Worm (Caenorhabditis elegans) whole organism, early embryonic: Measurements from ENCODE around the gene col-163.
"Not testable (repeated sequence)": the region's sequence is repeated elsewhere in the genome, so short reads cannot be mapped to it uniquely, and the experiment has no call there.

ENCODE experiments used
- B0310.2 ChIP-seq: sonication (generic microtip); optimal IDR thresholded peaks from 2 replicates; lab custom pipeline; 2016; ENCODE audit warnings: mild to moderate bottlenecking, missing genetic modification characterization, missing compliant biosample characterization
- F13C5.2 ChIP-seq: sonication (generic microtip); optimal IDR thresholded peaks from 2 replicates; lab custom pipeline; 2017; ENCODE audit warnings: mild to moderate bottlenecking, missing genetic modification characterization, inconsistent platforms, missing compliant biosample characterization
- aly-1 ChIP-seq: sonication (generic microtip); optimal IDR thresholded peaks from 2 replicates; lab custom pipeline; 2016; ENCODE audit warnings: missing genetic modification characterization, missing compliant biosample characterization
- ama-1 ChIP-seq: fragments of 150-350 bp; optimal IDR thresholded peaks from 2 replicates; lab custom pipeline; 2014
- ceh-13 ChIP-seq: fragments of 200-800 bp; sonication (Bioruptor generic); optimal IDR thresholded peaks from 2 replicates; lab custom pipeline; 2018; ENCODE audit warnings: mild to moderate bottlenecking, missing genetic modification characterization, missing compliant biosample characterization
- ceh-36 ChIP-seq: sonication (generic microtip); optimal IDR thresholded peaks from 2 replicates; lab custom pipeline; 2016; ENCODE audit warnings: missing genetic modification characterization, inconsistent platforms, missing compliant biosample characterization
- ets-7 ChIP-seq: sonication (generic microtip); optimal IDR thresholded peaks from 2 replicates; lab custom pipeline; 2016; ENCODE audit warnings: missing genotype, missing genetic modification characterization, missing compliant biosample characterization
- flt-1 ChIP-seq: fragments of 200-800 bp; sonication (Bioruptor generic); IDR thresholded peaks from 2 replicates; pipeline ENCODE4 v1.3.6; 2022; ENCODE audit warnings: missing genetic modification characterization, missing compliant biosample characterization
- hmbx-1 ChIP-seq: sonication (generic microtip); optimal IDR thresholded peaks from 2 replicates; lab custom pipeline; 2016; ENCODE audit warnings: mild to moderate bottlenecking, missing genetic modification characterization, missing compliant biosample characterization
- hmg-4 ChIP-seq: fragments of 200-800 bp; sonication (Bioruptor generic); optimal IDR thresholded peaks from 2 replicates; lab custom pipeline; 2018; ENCODE audit warnings: mild to moderate bottlenecking, missing genetic modification characterization, missing compliant biosample characterization
- hnd-1 ChIP-seq: sonication (generic microtip); optimal IDR thresholded peaks from 2 replicates; lab custom pipeline; 2016; ENCODE audit warnings: missing genetic modification characterization, missing compliant biosample characterization
- pes-1 ChIP-seq: fragments of 200-800 bp; sonication (Bioruptor generic); IDR thresholded peaks from 2 replicates; pipeline ENCODE4 v1.3.6; 2022; ENCODE audit warnings: missing genetic modification reagents, missing genetic modification characterization, missing compliant biosample characterization
- scrt-1 ChIP-seq: fragments of 200-800 bp; sonication (Bioruptor generic); IDR thresholded peaks from 2 replicates; pipeline ENCODE4 v1.3.6; 2022; ENCODE audit warnings: missing genetic modification characterization, missing compliant biosample characterization
- sea-1 ChIP-seq: fragments of 200-800 bp; sonication (Bioruptor generic); conservative IDR thresholded peaks from 2 replicates; pipeline ENCODE4 v1.3.6; 2022; ENCODE audit warnings: missing genetic modification characterization, missing compliant biosample characterization
- tbx-11 ChIP-seq: fragments of 200-800 bp; sonication (Bioruptor generic); IDR thresholded peaks from 2 replicates; pipeline ENCODE4 v1.3.6; 2022; ENCODE audit warnings: missing genetic modification characterization, missing compliant biosample characterization
- tbx-37 ChIP-seq: fragments of 200-800 bp; sonication (Bioruptor generic); conservative IDR thresholded peaks from 2 replicates; pipeline ENCODE4 v1.3.6; 2022; ENCODE audit warnings: missing genetic modification reagents, missing genetic modification characterization, missing compliant biosample characterization
- tra-4 ChIP-seq: sonication (generic microtip); optimal IDR thresholded peaks from 2 replicates; lab custom pipeline; 2017; ENCODE audit warnings: missing genetic modification characterization, missing compliant biosample characterization

The col-163 gene

DNA sequence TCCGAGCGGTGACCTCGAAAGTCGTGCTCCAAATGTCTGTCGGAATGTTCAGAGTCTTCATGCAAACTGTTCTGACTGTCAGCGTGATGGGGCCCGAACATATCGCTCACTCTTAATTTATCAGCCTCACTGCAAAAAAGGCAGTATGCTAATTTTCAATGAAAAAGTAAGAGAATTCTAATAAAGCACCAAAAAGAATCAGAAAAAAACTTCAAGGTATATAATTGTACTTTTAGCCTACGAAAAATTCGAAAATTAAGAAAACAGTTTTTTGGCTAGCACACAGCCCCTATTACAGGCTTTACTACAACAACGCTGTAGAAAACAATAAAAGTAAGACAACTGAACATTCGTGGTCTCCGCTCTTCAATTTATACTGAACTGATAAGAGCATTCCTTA lies 38.1 kb upstream of the col-163 start, which contains the start of gene F26F2.1:
Gene F26F2.1, minus strand, starts transcription at position 101 of the 400 bp plus-strand sequence.
- TF ChIP-seq pes-1 (GFP tag; lab: Robert Waterston, UW) (no peak), sea-1 (GFP tag; lab: Robert Waterston, UW) (no peak), scrt-1 (GFP tag; lab: Robert Waterston, UW) (no peak), hmg-4 (GFP tag; lab: Kevin White, UChicago) (no peak), flt-1 (no peak), aly-1 (tag; lab: Kevin White, UChicago) (no peak), hmbx-1 (tag; lab: Kevin White, UChicago) (no peak), ama-1 (lab: Kevin White, UChicago) (no peak), tbx-37 (GFP tag; lab: Robert Waterston, UW) (no peak), tra-4 (tag; lab: Kevin White, UChicago) (no peak), ceh-13 (no peak), F13C5.2 (tag; lab: Kevin White, UChicago) (no peak)

DNA sequence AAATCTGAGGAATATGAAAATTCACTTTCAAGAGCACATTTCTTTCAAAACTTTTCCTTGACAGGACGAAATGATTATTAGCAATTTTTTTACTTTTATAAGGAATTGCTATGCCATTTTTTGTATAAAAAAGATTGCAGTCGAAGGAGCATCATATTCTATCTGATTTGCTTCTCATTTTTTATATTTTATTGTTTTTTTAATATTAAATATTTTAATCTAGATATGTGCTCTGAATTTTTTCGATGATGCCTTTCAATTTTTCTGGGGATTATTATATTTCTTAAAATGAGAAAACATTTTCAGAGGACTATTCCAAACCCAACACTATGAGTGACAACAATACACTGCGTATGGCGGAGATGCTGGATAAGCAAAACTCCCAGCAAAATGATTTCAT lies 35.8 kb upstream of the col-163 start, which contains the start of gene F26F2.13:
Gene F26F2.13, plus strand, starts transcription at position 301 of the 400 bp plus-strand sequence.
- TF ChIP-seq flt-1; scrt-1 (GFP tag; lab: Robert Waterston, UW); hnd-1: not testable (repeated sequence)

DNA sequence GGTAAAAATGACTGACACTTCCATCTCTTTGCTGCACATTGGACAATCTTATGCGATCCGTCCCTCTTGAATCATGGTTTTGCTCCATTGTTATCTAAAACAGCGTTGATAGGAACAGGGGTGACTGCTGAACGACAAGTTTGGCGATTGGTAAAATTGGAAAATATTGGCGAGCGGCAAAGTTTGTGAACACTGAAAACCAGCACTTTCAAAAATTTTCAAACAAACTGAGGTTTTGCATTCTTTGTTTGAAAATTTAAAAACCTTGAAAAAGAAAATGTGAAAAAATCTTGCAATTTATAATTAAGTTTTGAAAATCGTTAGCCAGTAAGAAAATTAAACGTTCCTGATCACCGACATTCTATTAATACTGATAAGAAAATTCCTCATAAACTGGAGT lies 33.4 kb upstream of the col-163 start, which contains the start of gene F26F2.3:
Gene F26F2.3, minus strand, starts transcription at position 101 of the 400 bp plus-strand sequence.
- TF ChIP-seq scrt-1 (GFP tag; lab: Robert Waterston, UW) (no peak), sea-1 (GFP tag; lab: Robert Waterston, UW) (no peak), hmg-4 (GFP tag; lab: Kevin White, UChicago) (no peak), hmbx-1 (tag; lab: Kevin White, UChicago) (no peak), ama-1 (lab: Kevin White, UChicago) (no peak), tra-4 (tag; lab: Kevin White, UChicago) (no peak)

DNA sequence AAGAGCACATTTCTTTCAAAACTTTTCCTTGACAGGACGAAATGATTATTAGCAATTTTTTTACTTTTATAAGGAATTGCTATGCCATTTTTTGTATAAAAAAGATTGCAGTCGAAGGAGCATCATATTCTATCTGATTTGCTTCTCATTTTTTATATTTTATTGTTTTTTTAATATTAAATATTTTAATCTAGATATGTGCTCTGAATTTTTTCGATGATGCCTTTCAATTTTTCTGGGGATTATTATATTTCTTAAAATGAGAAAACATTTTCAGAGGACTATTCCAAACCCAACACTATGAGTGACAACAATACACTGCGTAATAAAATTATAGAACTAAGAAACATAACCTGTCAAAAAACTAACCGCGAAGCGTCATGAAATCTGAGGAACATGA lies 30.9 kb upstream of the col-163 start, which contains the start of gene F26F2.4:
Gene F26F2.4, plus strand, starts transcription at position 301 of the 400 bp plus-strand sequence.
- not testable (repeated sequence) for TF ChIP-seq ets-7, F13C5.2, ceh-36 (tag; lab: Kevin White, UChicago)

- TF ChIP-seq sea-1 (GFP tag; lab: Robert Waterston, UW): no peak
- TF ChIP-seq tra-4 (tag; lab: Kevin White, UChicago): no peak
- TF ChIP-seq ceh-13: no peak
- TF ChIP-seq hmbx-1 (tag; lab: Kevin White, UChicago): no peak
- no peak for TF ChIP-seq ceh-36 (tag; lab: Kevin White, UChicago)
- no peak for TF ChIP-seq B0310.2
- no peak for TF ChIP-seq F13C5.2 (tag; lab: Kevin White, UChicago)
- no peak for TF ChIP-seq pes-1 (GFP tag; lab: Robert Waterston, UW)
- no peak for TF ChIP-seq hmg-4 (GFP tag; lab: Kevin White, UChicago)
- no peak for TF ChIP-seq flt-1
These were observed 26.5 kb upstream of the col-163 start, which contains the start of gene F26F2.5 for ce11 chrV:20573392-20573791. TSS of gene F26F2.5 (plus strand) at chrV:20573692.

ce11 chrV:20574314-20574713 lies 25.6 kb upstream of the col-163 start, which contains the start of gene clec-263:
TSS of gene clec-263 (plus strand) at chrV:20574614.
- TF ChIP-seq F13C5.2 (tag; lab: Kevin White, UChicago): no peak
- no peak for TF ChIP-seq tbx-37 (GFP tag; lab: Robert Waterston, UW)
- no peak for TF ChIP-seq tbx-11 (GFP tag; lab: Robert Waterston, UW)
- no peak for TF ChIP-seq ceh-13
- TF ChIP-seq pes-1 (GFP tag; lab: Robert Waterston, UW): no peak

DNA sequence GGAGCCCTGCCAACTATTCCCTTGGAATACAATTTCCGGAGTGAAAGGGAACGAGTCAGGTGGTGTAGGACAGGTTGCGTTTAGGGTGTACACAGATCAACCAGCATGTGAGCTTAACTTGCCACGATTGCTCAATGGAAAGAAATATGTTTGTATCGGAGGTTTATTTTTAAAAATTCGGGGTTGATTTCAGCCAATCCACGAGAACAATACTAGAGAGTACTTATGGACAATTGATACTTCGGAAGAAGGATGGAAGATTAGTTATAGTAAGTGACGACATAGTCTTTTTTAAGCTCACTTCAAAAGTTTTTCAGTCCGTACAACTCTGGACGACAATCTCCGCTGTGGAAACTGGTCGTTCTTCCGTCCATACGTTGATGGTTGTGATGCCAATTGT lies 25.0 kb upstream of the col-163 start:
- no peak for TF ChIP-seq scrt-1 (GFP tag; lab: Robert Waterston, UW)
- TF ChIP-seq ceh-13: no peak
- no peak for TF ChIP-seq tbx-11 (GFP tag; lab: Robert Waterston, UW)
- no peak for TF ChIP-seq sea-1 (GFP tag; lab: Robert Waterston, UW)
- TF ChIP-seq flt-1: no peak
- TF ChIP-seq aly-1 (tag; lab: Kevin White, UChicago): no peak

DNA sequence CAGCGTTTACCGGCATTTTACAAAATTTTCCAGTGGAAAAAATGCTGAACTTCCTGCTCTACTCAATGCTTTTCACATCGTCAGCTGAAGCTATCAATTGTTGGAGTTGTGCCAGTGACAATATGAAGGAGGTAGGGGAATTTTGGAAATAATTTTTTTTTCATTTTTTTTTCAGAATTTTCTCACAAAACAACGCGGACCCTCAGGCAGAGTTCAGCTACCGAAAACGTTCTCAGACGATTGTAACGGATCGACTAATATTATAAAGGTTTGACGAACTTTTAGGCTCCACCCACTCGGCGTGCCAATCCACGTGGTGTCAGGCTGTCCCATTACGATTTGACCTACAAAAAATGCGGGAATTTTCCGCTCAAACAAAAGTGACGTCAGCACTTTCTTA lies 20.4 kb upstream of the col-163 start, which contains the start of gene F26F2.8:
Gene F26F2.8, plus strand, starts transcription at position 13 of the 400 bp plus-strand sequence.
- TF ChIP-seq hmg-4 (GFP tag; lab: Kevin White, UChicago): no peak
- TF ChIP-seq scrt-1 (GFP tag; lab: Robert Waterston, UW): no peak
- no peak for TF ChIP-seq hmbx-1 (tag; lab: Kevin White, UChicago)
- TF ChIP-seq flt-1: no peak
- no peak for TF ChIP-seq B0310.2
- no peak for TF ChIP-seq tbx-37 (GFP tag; lab: Robert Waterston, UW)
- TF ChIP-seq ama-1 (lab: Kevin White, UChicago): no peak
- TF ChIP-seq tra-4 (tag; lab: Kevin White, UChicago): no peak
- no peak for TF ChIP-seq ets-7 (tag; lab: Kevin White, UChicago)
- TF ChIP-seq ceh-13: no peak
- no peak for TF ChIP-seq aly-1 (tag; lab: Kevin White, UChicago)
- TF ChIP-seq ceh-36 (tag; lab: Kevin White, UChicago): no peak
- no peak for TF ChIP-seq hnd-1
- TF ChIP-seq F13C5.2 (tag; lab: Kevin White, UChicago): no peak
- TF ChIP-seq tbx-11 (GFP tag; lab: Robert Waterston, UW): no peak
- no peak for TF ChIP-seq sea-1 (GFP tag; lab: Robert Waterston, UW)
